Fruit fly (Drosophila melanogaster) whole organism: Measurements from ENCODE around the gene mRpL40.

Experiments used
- CG8478 ChIP-seq: fragments of >200 bp; optimal IDR thresholded peaks from 2 replicates; lab custom pipeline; 2018; ENCODE audit warnings: inconsistent platforms
- Dll ChIP-seq: fragments of >200 bp; optimal IDR thresholded peaks from 2 replicates; lab custom pipeline; 2017
- EcR ChIP-seq, 2 experiments: fragments of >200 bp; optimal IDR thresholded peaks; 2 replicates each; lab custom pipeline; 2017; ENCODE audit warnings: missing biosample characterization in 2 of 2, missing genetic modification characterization in 2 of 2, missing genetic modification reagents in 2 of 2
- pan ChIP-seq: fragments of >200 bp; optimal IDR thresholded peaks from 2 replicates; lab custom pipeline; 2017
- psq ChIP-seq: fragments of >200 bp; optimal IDR thresholded peaks from 2 replicates; lab custom pipeline; 2017
- usp ChIP-seq: fragments of >200 bp; optimal IDR thresholded peaks from 2 replicates; lab custom pipeline; 2017; ENCODE audit warnings: missing biosample characterization, missing genetic modification characterization, mixed read lengths

mRpL40 gene

dm6 chr3R:11435537-11436234 lies 28.0 kb downstream of the mRpL40 start, which contains the start of the genes Exd2 and CG5281:
Gene Exd2, minus strand, starts transcription at chr3R:11435703.
Gene CG5281, plus strand, starts transcription at chr3R:11435850.
- TF ChIP-seq pan (lab: Kevin White, UChicago) (no peak), EcR (GFP tag; optimal IDR thresholded peaks at IDR 0.05; lab: Kevin White, UChicago) (no peak), Dll (lab: Kevin White, UChicago) (no peak), usp (no peak), CG8478 (lab: Kevin White, UChicago) (no peak), psq (lab: Kevin White, UChicago) (no peak)

- TF ChIP-seq CG8478 (lab: Kevin White, UChicago), result no peak
- TF ChIP-seq Dll (lab: Kevin White, UChicago), result no peak
- no peak for TF ChIP-seq EcR (GFP tag; optimal IDR thresholded peaks at IDR 0.05; lab: Kevin White, UChicago)
- no peak for TF ChIP-seq psq (lab: Kevin White, UChicago)
Measured at dm6 chr3R:11437528-11437927, 29.8 kb downstream of the mRpL40 start, which contains the start of gene CG17230. Gene CG17230, plus strand, starts transcription at chr3R:11437785.

- TF ChIP-seq CG8478 (lab: Kevin White, UChicago) (no peak), usp (no peak), EcR (GFP tag; optimal IDR thresholded peaks at IDR 0.05; lab: Kevin White, UChicago) (no peak), psq (lab: Kevin White, UChicago) (no peak), pan (lab: Kevin White, UChicago) (no peak), Dll (lab: Kevin White, UChicago) (no peak)
Measured at dm6 chr3R:11441038-11441437, 33.3 kb downstream of the mRpL40 start.

- TF ChIP-seq usp, result no peak
- no peak for TF ChIP-seq CG8478 (lab: Kevin White, UChicago)
- no peak for TF ChIP-seq pan (lab: Kevin White, UChicago)
- TF ChIP-seq psq (lab: Kevin White, UChicago), result no peak
- TF ChIP-seq EcR (GFP tag; optimal IDR thresholded peaks at IDR 0.05; lab: Kevin White, UChicago), result no peak
- no peak for TF ChIP-seq Dll (lab: Kevin White, UChicago)
Measured at dm6 chr3R:11449688-11450087, 42.0 kb downstream of the mRpL40 start.

dm6 chr3R:11451207-11451841 lies 43.6 kb downstream of the mRpL40 start, which contains the start of gene sals:
Gene sals, minus strand, starts transcription at chr3R:11451791.
- TF ChIP-seq usp (no peak), CG8478 (lab: Kevin White, UChicago) (no peak), Dll (lab: Kevin White, UChicago) (no peak)

- TF ChIP-seq psq (lab: Kevin White, UChicago), result no peak
- no peak for TF ChIP-seq usp
- TF ChIP-seq Dll (lab: Kevin White, UChicago), result no peak
- TF ChIP-seq EcR (GFP tag; optimal IDR thresholded peaks at IDR 0.05; lab: Kevin White, UChicago), result no peak
- TF ChIP-seq CG8478 (lab: Kevin White, UChicago), result no peak
- no peak for TF ChIP-seq pan (lab: Kevin White, UChicago)
Measured at dm6 chr3R:11452041-11452440, 44.3 kb downstream of the mRpL40 start.

dm6 chr3R:11454210-11454904 lies 46.6 kb downstream of the mRpL40 start:
- TF ChIP-seq psq (lab: Kevin White, UChicago), result no peak
- no peak for TF ChIP-seq EcR (GFP tag; optimal IDR thresholded peaks at IDR 0.05; lab: Kevin White, UChicago)
- TF ChIP-seq Dll (lab: Kevin White, UChicago), result no peak
- no peak for TF ChIP-seq usp
- no peak for TF ChIP-seq CG8478 (lab: Kevin White, UChicago)
- no peak for TF ChIP-seq pan (lab: Kevin White, UChicago)

- TF ChIP-seq CG8478 (lab: Kevin White, UChicago) (no peak), EcR (GFP tag; optimal IDR thresholded peaks at IDR 0.05; lab: Kevin White, UChicago) (no peak), pan (lab: Kevin White, UChicago) (no peak), Dll (lab: Kevin White, UChicago) (no peak), psq (lab: Kevin White, UChicago) (no peak), usp (no peak)
Measured at dm6 chr3R:11456539-11456938, 48.8 kb downstream of the mRpL40 start.

- TF ChIP-seq pan (lab: Kevin White, UChicago) (no peak), EcR (GFP tag; optimal IDR thresholded peaks at IDR 0.05; lab: Kevin White, UChicago) (no peak), usp (no peak), CG8478 (lab: Kevin White, UChicago) (no peak), psq (lab: Kevin White, UChicago) (no peak), Dll (lab: Kevin White, UChicago) (no peak)
Measured at dm6 chr3R:11457286-11457685, 49.6 kb downstream of the mRpL40 start.
